Worm (Caenorhabditis elegans) whole organism, L4/young adult: ENCODE measurements around the gene acdh-8.

ENCODE experiments used
- W03F9.2 ChIP-seq: fragments of 150-350 bp; optimal IDR thresholded peaks from 2 replicates; lab custom pipeline; 2014; ENCODE audit warnings: missing biosample characterization, missing genetic modification characterization
- dao-5 ChIP-seq: sonication (generic microtip); optimal IDR thresholded peaks from 2 replicates; lab custom pipeline; 2016; ENCODE audit warnings: missing genotype, missing genetic modification characterization, moderate library complexity, missing compliant biosample characterization
- him-1 ChIP-seq: sonication (generic microtip); optimal IDR thresholded peaks from 2 replicates; lab custom pipeline; 2016; ENCODE audit warnings: missing genotype, missing genetic modification reagents, missing genetic modification characterization, missing compliant biosample characterization

DNA sequence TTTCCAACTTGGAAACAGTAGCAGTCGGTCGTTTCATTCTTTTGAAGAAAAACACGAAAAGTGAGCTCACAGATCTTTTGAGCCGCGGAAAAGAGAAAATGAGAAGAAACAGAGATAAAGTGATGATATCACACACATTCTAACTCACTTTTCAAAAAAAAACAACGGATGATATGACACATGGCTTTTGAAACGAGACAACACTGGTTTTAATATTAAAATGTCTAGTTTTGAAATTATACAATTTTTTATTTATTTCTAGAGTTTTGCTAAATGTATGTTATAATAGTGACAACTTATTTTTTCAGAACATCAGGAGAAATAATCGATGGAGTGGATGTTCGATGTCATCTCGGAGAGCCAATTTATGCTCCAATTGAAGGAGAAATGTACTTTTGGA is 1.8 kb upstream of the acdh-8 start, which contains the start of gene K05F1.14:
- TF ChIP-seq him-1 (tag; lab: Kevin White, UChicago) (no peak), dao-5 (tag; lab: Kevin White, UChicago) (no peak), W03F9.2 (tag; lab: Kevin White, UChicago) (no peak)
